Worm (Caenorhabditis elegans) whole organism, L4/young adult: ENCODE results near the gene Y69A2AR.51.

Source experiments
- W03F9.2 ChIP-seq: fragments of 150-350 bp; optimal IDR thresholded peaks from 2 replicates; lab custom pipeline; 2014; ENCODE audit warnings: missing biosample characterization, missing genetic modification characterization
- dao-5 ChIP-seq: sonication (generic microtip); optimal IDR thresholded peaks from 2 replicates; lab custom pipeline; 2016; ENCODE audit warnings: missing genotype, missing genetic modification characterization, moderate library complexity, missing compliant biosample characterization
- him-1 ChIP-seq: sonication (generic microtip); optimal IDR thresholded peaks from 2 replicates; lab custom pipeline; 2016; ENCODE audit warnings: missing genotype, missing genetic modification reagents, missing genetic modification characterization, missing compliant biosample characterization

Y69A2AR.51 gene

DNA sequence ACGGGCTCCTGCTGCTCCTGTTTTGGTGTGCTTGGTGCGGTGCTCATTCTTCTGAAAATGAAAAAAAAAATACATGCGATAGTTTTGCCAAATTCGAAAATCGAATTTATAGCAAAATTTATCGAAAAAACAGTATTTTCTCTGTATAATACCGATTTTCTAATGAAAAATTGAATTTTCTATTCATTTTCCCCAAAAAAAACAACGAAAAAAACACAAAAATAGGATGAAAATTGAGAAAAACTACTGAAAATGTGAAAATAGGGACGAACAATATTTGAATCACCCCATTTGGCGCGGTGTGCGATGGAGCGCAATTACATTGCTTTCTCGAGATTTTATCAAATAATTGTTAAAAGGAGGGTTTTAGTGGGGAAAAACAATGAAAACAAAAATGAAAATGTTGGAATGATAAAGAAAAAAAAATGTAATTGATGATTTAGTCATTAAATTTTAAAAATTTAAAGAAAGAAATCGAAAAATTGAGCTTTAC, 40.9 kb downstream of the Y69A2AR.51 start, which contains the start of gene Y69A2AR.28:
TSS of gene Y69A2AR.28 (minus strand) at position 51 of the 493 bp plus-strand sequence.
- TF ChIP-seq W03F9.2 (tag; lab: Kevin White, UChicago) (no peak), him-1 (tag; lab: Kevin White, UChicago) (no peak), dao-5 (tag; lab: Kevin White, UChicago) (no peak)

DNA sequence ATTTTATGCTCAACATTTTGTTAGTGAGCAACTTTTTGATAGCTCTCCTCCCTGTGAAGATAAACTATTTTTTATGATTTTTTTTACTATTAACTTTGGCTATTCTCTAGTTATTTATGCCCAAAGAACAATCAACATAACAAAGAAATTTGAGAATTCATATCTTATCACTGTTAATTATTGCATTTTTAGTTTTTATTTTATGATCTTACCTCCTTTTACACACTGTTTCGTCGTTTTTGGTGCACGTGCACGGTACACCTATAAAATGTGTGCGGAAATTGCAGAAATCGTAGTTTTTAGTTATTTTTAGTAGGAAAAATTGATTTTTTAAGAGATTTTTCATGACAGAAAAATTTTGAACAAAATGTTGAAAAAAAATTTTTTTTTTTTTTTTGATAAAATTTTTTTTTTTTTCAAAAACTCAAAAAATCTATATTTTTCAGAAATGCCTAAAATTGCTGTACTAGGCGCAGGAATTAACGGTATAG, 41.6 kb downstream of the Y69A2AR.51 start, which contains the start of gene daao-1:
TSS of gene daao-1 (plus strand) at position 441 of the 491 bp plus-strand sequence.
- TF ChIP-seq him-1 (tag; lab: Kevin White, UChicago) = no peak
- no peak for TF ChIP-seq W03F9.2 (tag; lab: Kevin White, UChicago)
- no peak for TF ChIP-seq dao-5 (tag; lab: Kevin White, UChicago)

DNA sequence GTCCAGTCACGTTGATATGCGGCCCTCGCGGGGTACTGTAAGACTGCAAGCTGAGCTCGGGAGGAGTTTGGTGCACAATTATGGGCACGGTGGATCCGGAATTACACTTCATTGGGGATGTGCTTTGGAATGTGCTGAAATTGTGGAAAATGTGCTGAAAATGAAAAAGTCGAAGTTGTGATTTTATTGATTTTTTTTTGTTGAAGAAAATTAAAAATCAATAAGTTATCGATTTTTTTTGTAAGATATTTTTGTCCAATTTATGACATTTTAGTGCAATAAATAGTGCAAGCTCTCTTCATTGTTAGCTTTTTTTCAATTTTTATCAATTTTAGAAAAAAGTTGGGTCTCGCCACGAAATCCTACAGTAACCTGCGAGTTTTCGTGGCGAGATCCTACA, 44.6 kb downstream of the Y69A2AR.51 start:
- TF ChIP-seq dao-5 (tag; lab: Kevin White, UChicago) (no peak), W03F9.2 (tag; lab: Kevin White, UChicago) (no peak), him-1 (tag; lab: Kevin White, UChicago) (no peak)

DNA sequence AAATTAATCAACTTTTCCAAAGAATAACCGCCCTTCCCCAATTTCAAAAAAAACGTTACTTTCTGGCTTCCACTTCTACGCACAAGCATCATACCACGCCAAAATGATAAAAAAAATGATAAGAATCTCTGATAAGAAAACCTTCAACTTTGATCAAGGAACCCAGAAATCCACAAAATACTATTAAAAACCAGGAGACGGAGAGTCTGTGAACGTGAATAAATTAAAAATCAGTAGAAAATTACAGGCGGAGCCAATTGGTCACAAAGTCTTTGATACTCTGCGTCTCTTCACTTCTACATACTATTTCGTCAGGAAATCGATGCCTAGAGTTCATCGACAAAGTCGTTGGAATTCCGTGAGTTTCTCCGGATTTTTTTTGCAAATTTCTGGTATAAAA, 46.4 kb downstream of the Y69A2AR.51 start, which contains the start of gene smf-3:
TSS of gene smf-3 (plus strand) at position 259 of the 400 bp plus-strand sequence.
- TF ChIP-seq dao-5 (tag; lab: Kevin White, UChicago) (no peak), W03F9.2 (tag; lab: Kevin White, UChicago) (no peak), him-1 (tag; lab: Kevin White, UChicago) (no peak)
